Worm (Caenorhabditis elegans) whole organism, early embryonic: Measurements from ENCODE around the gene mrpl-28.

Experiments
- B0310.2 ChIP-seq: sonication (generic microtip); optimal IDR thresholded peaks from 2 replicates; lab custom pipeline; 2016; ENCODE audit warnings: mild to moderate bottlenecking, missing genetic modification characterization, missing compliant biosample characterization
- F13C5.2 ChIP-seq: sonication (generic microtip); optimal IDR thresholded peaks from 2 replicates; lab custom pipeline; 2017; ENCODE audit warnings: mild to moderate bottlenecking, missing genetic modification characterization, inconsistent platforms, missing compliant biosample characterization
- aly-1 ChIP-seq: sonication (generic microtip); optimal IDR thresholded peaks from 2 replicates; lab custom pipeline; 2016; ENCODE audit warnings: missing genetic modification characterization, missing compliant biosample characterization
- ama-1 ChIP-seq: fragments of 150-350 bp; optimal IDR thresholded peaks from 2 replicates; lab custom pipeline; 2014
- ceh-13 ChIP-seq: fragments of 200-800 bp; sonication (Bioruptor generic); optimal IDR thresholded peaks from 2 replicates; lab custom pipeline; 2018; ENCODE audit warnings: mild to moderate bottlenecking, missing genetic modification characterization, missing compliant biosample characterization
- ceh-36 ChIP-seq: sonication (generic microtip); optimal IDR thresholded peaks from 2 replicates; lab custom pipeline; 2016; ENCODE audit warnings: missing genetic modification characterization, inconsistent platforms, missing compliant biosample characterization
- ets-7 ChIP-seq: sonication (generic microtip); optimal IDR thresholded peaks from 2 replicates; lab custom pipeline; 2016; ENCODE audit warnings: missing genotype, missing genetic modification characterization, missing compliant biosample characterization
- flt-1 ChIP-seq: fragments of 200-800 bp; sonication (Bioruptor generic); IDR thresholded peaks from 2 replicates; pipeline ENCODE4 v1.3.6; 2022; ENCODE audit warnings: missing genetic modification characterization, missing compliant biosample characterization
- hmbx-1 ChIP-seq: sonication (generic microtip); optimal IDR thresholded peaks from 2 replicates; lab custom pipeline; 2016; ENCODE audit warnings: mild to moderate bottlenecking, missing genetic modification characterization, missing compliant biosample characterization
- hmg-4 ChIP-seq: fragments of 200-800 bp; sonication (Bioruptor generic); optimal IDR thresholded peaks from 2 replicates; lab custom pipeline; 2018; ENCODE audit warnings: mild to moderate bottlenecking, missing genetic modification characterization, missing compliant biosample characterization
- hnd-1 ChIP-seq: sonication (generic microtip); optimal IDR thresholded peaks from 2 replicates; lab custom pipeline; 2016; ENCODE audit warnings: missing genetic modification characterization, missing compliant biosample characterization
- pes-1 ChIP-seq: fragments of 200-800 bp; sonication (Bioruptor generic); IDR thresholded peaks from 2 replicates; pipeline ENCODE4 v1.3.6; 2022; ENCODE audit warnings: missing genetic modification reagents, missing genetic modification characterization, missing compliant biosample characterization
- scrt-1 ChIP-seq: fragments of 200-800 bp; sonication (Bioruptor generic); IDR thresholded peaks from 2 replicates; pipeline ENCODE4 v1.3.6; 2022; ENCODE audit warnings: missing genetic modification characterization, missing compliant biosample characterization
- sea-1 ChIP-seq: fragments of 200-800 bp; sonication (Bioruptor generic); conservative IDR thresholded peaks from 2 replicates; pipeline ENCODE4 v1.3.6; 2022; ENCODE audit warnings: missing genetic modification characterization, missing compliant biosample characterization
- tbx-11 ChIP-seq: fragments of 200-800 bp; sonication (Bioruptor generic); IDR thresholded peaks from 2 replicates; pipeline ENCODE4 v1.3.6; 2022; ENCODE audit warnings: missing genetic modification characterization, missing compliant biosample characterization
- tbx-37 ChIP-seq: fragments of 200-800 bp; sonication (Bioruptor generic); conservative IDR thresholded peaks from 2 replicates; pipeline ENCODE4 v1.3.6; 2022; ENCODE audit warnings: missing genetic modification reagents, missing genetic modification characterization, missing compliant biosample characterization
- tra-4 ChIP-seq: sonication (generic microtip); optimal IDR thresholded peaks from 2 replicates; lab custom pipeline; 2017; ENCODE audit warnings: missing genetic modification characterization, missing compliant biosample characterization

The mrpl-28 gene

DNA sequence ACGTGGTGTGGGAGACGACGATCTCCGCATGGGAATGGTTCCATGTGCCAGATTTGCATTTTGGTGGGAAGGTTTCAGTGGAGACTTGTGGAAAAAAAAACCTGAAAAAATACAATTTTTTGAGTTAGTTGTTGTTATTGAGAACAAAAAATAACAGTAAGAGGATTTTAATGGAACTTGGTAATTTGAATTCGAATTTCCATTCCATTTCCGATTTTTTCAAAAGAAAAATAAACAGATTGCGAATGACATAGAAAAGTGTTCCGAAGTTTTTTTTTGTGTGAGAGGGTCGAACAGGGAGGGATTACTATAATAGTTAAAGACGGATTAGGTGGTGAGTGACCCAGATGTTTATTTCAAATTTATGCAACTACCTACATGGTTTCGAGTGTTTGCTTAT is 23.2 kb upstream of the mrpl-28 start, which contains the start of gene T01D1.4:
TSS of gene T01D1.4 (minus strand) at position 101 of the 400 bp plus-strand sequence.
- no peak for TF ChIP-seq sea-1 (GFP tag; lab: Robert Waterston, UW)

DNA sequence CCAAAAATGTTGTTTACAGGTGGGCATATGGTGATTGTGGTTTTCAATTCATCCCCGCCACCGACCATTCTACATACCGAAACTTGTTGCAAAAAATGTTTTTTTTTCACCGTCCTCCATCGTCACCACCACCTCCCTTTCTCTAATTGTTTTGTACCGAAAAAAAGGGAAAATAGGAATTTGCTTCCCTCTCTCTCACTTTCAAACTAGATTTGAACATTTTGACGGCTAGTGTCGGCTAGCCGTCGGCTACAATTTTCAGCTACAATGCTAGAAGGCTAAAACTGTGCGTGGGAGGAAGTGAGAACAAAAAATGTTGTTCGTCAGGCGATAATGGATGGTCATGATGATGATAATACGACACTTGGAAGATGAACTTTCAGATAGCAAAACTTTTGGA is 22.3 kb upstream of the mrpl-28 start:
- TF ChIP-seq tbx-11 (GFP tag; lab: Robert Waterston, UW) (no peak), hmg-4 (GFP tag; lab: Kevin White, UChicago) (no peak), sea-1 (GFP tag; lab: Robert Waterston, UW) (no peak), ets-7 (tag; lab: Kevin White, UChicago) (no peak), aly-1 (tag; lab: Kevin White, UChicago) (no peak), tbx-37 (GFP tag; lab: Robert Waterston, UW) (no peak), ama-1 (lab: Kevin White, UChicago) (no peak), scrt-1 (GFP tag; lab: Robert Waterston, UW) (no peak), flt-1 (GFP tag; lab: Robert Waterston, UW) (no peak), B0310.2 (no peak), hnd-1 (tag; lab: Kevin White, UChicago) (no peak), tra-4 (tag; lab: Kevin White, UChicago) (no peak), hmbx-1 (tag; lab: Kevin White, UChicago) (no peak), ceh-13 (GFP tag; lab: Kevin White, UChicago) (no peak), F13C5.2 (no peak), ceh-36 (no peak), pes-1 (GFP tag; lab: Robert Waterston, UW) (no peak)

DNA sequence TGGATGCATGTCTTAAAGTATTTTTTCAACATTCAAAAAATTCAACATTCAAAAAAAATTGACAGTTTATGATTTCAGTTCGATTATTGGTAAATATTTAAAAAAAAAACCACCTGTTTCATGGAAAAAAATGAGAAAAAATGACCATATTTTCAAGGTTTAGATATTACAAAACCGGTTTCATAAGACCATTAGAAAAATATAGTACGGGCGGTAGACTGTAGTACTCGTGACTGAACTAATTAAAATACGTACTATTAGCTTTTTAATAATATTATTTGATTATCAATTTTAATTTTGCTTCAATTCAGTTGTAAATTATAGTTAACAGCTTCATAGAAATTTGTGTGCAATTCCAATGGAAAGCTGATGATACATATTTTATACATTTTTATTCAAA is 20.8 kb upstream of the mrpl-28 start:
- TF ChIP-seq hnd-1 (tag; lab: Kevin White, UChicago), result no peak
- TF ChIP-seq tbx-37 (GFP tag; lab: Robert Waterston, UW), result no peak
- TF ChIP-seq pes-1 (GFP tag; lab: Robert Waterston, UW), result no peak
- TF ChIP-seq aly-1 (tag; lab: Kevin White, UChicago), result no peak
- no peak for TF ChIP-seq tbx-11 (GFP tag; lab: Robert Waterston, UW)
- no peak for TF ChIP-seq scrt-1 (GFP tag; lab: Robert Waterston, UW)
- no peak for TF ChIP-seq B0310.2
- no peak for TF ChIP-seq hmg-4 (GFP tag; lab: Kevin White, UChicago)
- no peak for TF ChIP-seq hmbx-1 (tag; lab: Kevin White, UChicago)
- TF ChIP-seq flt-1 (GFP tag; lab: Robert Waterston, UW), result no peak
- no peak for TF ChIP-seq ets-7 (tag; lab: Kevin White, UChicago)

DNA sequence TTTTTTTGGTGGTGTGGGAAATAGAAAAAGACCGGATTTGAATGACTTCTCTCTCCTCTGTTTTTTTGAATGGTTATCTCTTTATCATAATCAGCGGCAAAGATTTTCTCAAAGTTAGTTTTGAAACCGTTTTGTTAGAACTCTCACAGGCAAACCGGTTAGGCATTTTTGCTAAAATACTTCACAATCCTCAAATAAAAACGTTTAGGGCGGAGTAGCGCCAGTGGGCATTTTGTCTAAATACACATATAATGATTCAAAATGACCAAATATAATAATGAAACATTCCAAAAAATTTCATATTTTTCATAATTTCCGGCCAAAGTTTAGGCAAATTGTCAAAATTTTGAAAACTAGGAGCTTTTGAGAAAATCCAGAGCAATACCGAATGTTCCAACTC is 20.1 kb upstream of the mrpl-28 start, which contains the start of gene T01D1.3:
TSS of gene T01D1.3 (minus strand) at position 101 of the 400 bp plus-strand sequence.
- TF ChIP-seq tra-4 (tag; lab: Kevin White, UChicago), result no peak
- no peak for TF ChIP-seq scrt-1 (GFP tag; lab: Robert Waterston, UW)
- TF ChIP-seq sea-1 (GFP tag; lab: Robert Waterston, UW), result no peak
- TF ChIP-seq flt-1 (GFP tag; lab: Robert Waterston, UW), result no peak
- TF ChIP-seq hmbx-1 (tag; lab: Kevin White, UChicago), result no peak

DNA sequence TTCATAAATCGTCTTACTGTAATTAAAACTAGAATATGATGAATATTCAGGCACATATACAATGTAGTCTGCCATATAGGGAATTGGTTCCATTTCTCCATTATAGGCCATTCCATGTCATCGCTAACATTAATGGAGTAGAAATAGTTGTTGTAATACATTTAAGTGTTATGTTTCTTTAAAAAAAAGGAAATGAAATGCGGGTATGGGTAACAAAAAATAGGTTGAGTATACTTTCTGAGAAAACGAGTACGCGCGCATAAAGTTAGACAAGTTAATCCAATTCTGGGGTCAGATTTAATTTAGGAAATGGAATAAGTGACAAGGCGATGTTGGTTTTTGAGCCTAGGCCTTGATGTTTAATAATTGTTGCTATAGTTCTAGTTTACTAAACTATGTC is 17.9 kb upstream of the mrpl-28 start, which contains the start of gene T01D1.7:
TSS of gene T01D1.7 (minus strand) at position 101 of the 400 bp plus-strand sequence.
- TF ChIP-seq ets-7 (tag; lab: Kevin White, UChicago) (no peak), sea-1 (GFP tag; lab: Robert Waterston, UW) (no peak), ceh-13 (GFP tag; lab: Kevin White, UChicago) (no peak), B0310.2 (no peak), hnd-1 (tag; lab: Kevin White, UChicago) (no peak), tbx-37 (GFP tag; lab: Robert Waterston, UW) (no peak), ceh-36 (no peak), aly-1 (tag; lab: Kevin White, UChicago) (no peak), ama-1 (lab: Kevin White, UChicago) (no peak), tbx-11 (GFP tag; lab: Robert Waterston, UW) (no peak), pes-1 (GFP tag; lab: Robert Waterston, UW) (no peak), tra-4 (tag; lab: Kevin White, UChicago) (no peak), hmbx-1 (tag; lab: Kevin White, UChicago) (no peak)

DNA sequence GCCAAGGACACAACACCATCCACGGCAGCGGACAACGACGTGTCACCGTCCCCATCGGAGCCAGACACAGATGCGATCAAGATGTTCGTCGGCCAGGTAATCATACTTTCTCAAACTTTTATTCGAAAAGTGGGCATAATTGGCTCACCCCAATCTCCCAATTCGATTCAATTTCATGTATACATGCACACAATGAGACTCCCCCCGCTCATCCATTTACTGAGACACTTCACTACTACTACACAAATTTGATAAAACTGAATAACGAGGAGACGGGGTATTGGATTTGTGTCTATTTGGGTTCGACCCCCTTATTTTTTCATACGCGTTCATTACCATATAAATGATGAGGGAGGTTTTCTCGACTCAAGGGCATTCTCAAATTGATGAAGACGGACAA is 7.4 kb upstream of the mrpl-28 start:
- TF ChIP-seq ceh-36 (no peak), pes-1 (GFP tag; lab: Robert Waterston, UW) (no peak), ceh-13 (GFP tag; lab: Kevin White, UChicago) (no peak), hmg-4 (GFP tag; lab: Kevin White, UChicago) (no peak), hnd-1 (tag; lab: Kevin White, UChicago) (no peak), B0310.2 (no peak), tbx-37 (GFP tag; lab: Robert Waterston, UW) (no peak), sea-1 (GFP tag; lab: Robert Waterston, UW) (no peak), tbx-11 (GFP tag; lab: Robert Waterston, UW) (no peak), flt-1 (GFP tag; lab: Robert Waterston, UW) (no peak), tra-4 (tag; lab: Kevin White, UChicago) (no peak), hmbx-1 (tag; lab: Kevin White, UChicago) (no peak)

DNA sequence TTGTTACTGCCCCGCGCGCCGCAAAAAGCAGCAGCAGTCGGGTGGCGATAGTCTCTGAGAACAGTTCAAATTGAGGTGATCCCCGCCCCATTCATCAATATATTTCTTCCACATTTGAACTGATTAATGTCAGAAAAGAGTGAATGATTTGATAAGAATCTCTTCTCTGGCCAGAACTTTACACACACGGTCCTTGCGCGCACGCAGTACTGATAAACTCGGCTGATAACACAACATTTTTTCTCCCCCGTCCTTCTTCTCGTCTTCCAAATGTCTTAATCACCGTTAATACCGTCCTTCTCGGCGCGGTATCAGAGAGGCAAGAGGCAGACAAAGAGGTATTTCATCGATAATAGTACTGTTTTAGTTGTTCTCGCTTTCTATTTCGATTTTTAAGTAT is 6.4 kb upstream of the mrpl-28 start, which contains the start of gene etr-1:
TSS of gene etr-1 (plus strand) at position 193 of the 400 bp plus-strand sequence.
- no peak for TF ChIP-seq sea-1 (GFP tag; lab: Robert Waterston, UW)
- TF ChIP-seq scrt-1 (GFP tag; lab: Robert Waterston, UW), result no peak
- TF ChIP-seq tbx-37 (GFP tag; lab: Robert Waterston, UW), result no peak
- TF ChIP-seq B0310.2, result no peak
- TF ChIP-seq hmg-4 (GFP tag; lab: Kevin White, UChicago), result no peak
- no peak for TF ChIP-seq flt-1 (GFP tag; lab: Robert Waterston, UW)
- no peak for TF ChIP-seq aly-1 (tag; lab: Kevin White, UChicago)
- TF ChIP-seq ceh-13 (GFP tag; lab: Kevin White, UChicago), result no peak
- TF ChIP-seq hnd-1 (tag; lab: Kevin White, UChicago), result no peak
- no peak for TF ChIP-seq ets-7 (tag; lab: Kevin White, UChicago)
- no peak for TF ChIP-seq tra-4 (tag; lab: Kevin White, UChicago)
- TF ChIP-seq hmbx-1 (tag; lab: Kevin White, UChicago), result no peak
- TF ChIP-seq ama-1 (lab: Kevin White, UChicago), result no peak
- TF ChIP-seq pes-1 (GFP tag; lab: Robert Waterston, UW), result no peak
- no peak for TF ChIP-seq tbx-11 (GFP tag; lab: Robert Waterston, UW)
- TF ChIP-seq ceh-36, result no peak
- TF ChIP-seq F13C5.2, result no peak
